Worm (Caenorhabditis elegans) whole organism, late embryonic: ENCODE data around the gene math-10.

Source experiments
- K02D7.2 ChIP-seq: sonication (generic microtip); optimal IDR thresholded peaks from 2 replicates; lab custom pipeline; 2017; ENCODE audit warnings: mild to moderate bottlenecking, missing genetic modification characterization, missing compliant biosample characterization
- ceh-24 ChIP-seq: sonication (generic microtip); optimal IDR thresholded peaks from 2 replicates; lab custom pipeline; 2016; ENCODE audit warnings: mild to moderate bottlenecking, missing genetic modification characterization, missing compliant biosample characterization
- ets-4 ChIP-seq: sonication (generic microtip); optimal IDR thresholded peaks from 2 replicates; lab custom pipeline; 2016; ENCODE audit warnings: missing genetic modification characterization, missing compliant biosample characterization
- pros-1 ChIP-seq: fragments of 150-350 bp; optimal IDR thresholded peaks from 2 replicates; lab custom pipeline; 2014; ENCODE audit warnings: missing biosample characterization, missing genetic modification reagents, missing genetic modification characterization
- ztf-16 ChIP-seq: sonication (generic microtip); optimal IDR thresholded peaks from 2 replicates; lab custom pipeline; 2017; ENCODE audit warnings: missing genetic modification characterization, missing compliant biosample characterization

The math-10 gene

DNA sequence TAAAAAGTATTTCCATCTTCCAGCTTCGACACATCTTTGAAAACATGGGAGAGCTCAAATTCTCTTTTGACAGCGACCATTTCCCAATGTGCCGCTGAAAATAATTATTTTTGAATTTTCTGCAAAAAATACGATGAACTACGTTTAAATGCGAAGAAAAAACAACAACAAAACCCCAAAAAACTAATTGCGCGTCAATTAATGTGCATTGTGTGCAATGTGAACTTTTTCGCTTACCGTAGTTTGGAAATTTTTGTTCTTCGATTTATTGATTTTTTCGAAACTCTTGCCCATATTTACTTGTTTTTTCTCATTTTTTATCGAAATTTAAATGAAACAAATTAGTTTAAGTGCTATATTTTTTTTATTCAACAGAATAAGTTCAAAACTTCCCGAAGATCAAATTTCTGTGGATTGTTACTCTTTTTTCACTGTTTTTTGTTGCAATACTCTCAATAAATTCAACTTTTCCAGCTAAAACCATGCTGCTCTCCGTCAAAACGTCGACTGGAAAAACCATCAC is 51.4 kb downstream of the math-10 start, which contains the start of the genes bath-2 and F52C6.4:
Gene bath-2, minus strand, starts transcription at position 101 of the 523 bp plus-strand sequence.
Gene F52C6.4, plus strand, starts transcription at position 473 of the 523 bp plus-strand sequence.
- TF ChIP-seq ceh-24 (tag; lab: Kevin White, UChicago) (no peak), K02D7.2 (tag; lab: Kevin White, UChicago) (no peak), ztf-16 (tag; lab: Kevin White, UChicago) (no peak), pros-1 (tag; lab: Kevin White, UChicago) (no peak), ets-4 (tag; lab: Kevin White, UChicago) (no peak)
- TF ChIP-seq, all 69 proteins: peak for 0
